Fruit fly (Drosophila melanogaster): Measurements from ENCODE around the gene RpL36A.

The RpL36A gene

dm6 chr2L:8071112-8071976, 28.6 kb upstream of the RpL36A start, which contains the start of gene poe (continued):
- TF ChIP-seq CG15479 (GFP tag; optimal IDR thresholded peaks at IDR 0.05) (no peak), CG9817 (tag; optimal IDR thresholded peaks at IDR 0.05) (no peak), repo (GFP tag; optimal IDR thresholded peaks at IDR 0.05) (no peak), CG7839 (tag; optimal IDR thresholded peaks at IDR 0.05) (no peak), CG4854 (GFP tag; optimal IDR thresholded peaks at IDR 0.05) (no peak), CG12769 (tag; optimal IDR thresholded peaks at IDR 0.05) (no peak), CG4707 (GFP tag; optimal IDR thresholded peaks at IDR 0.05) (peak; percentile 29), ac (GFP tag; optimal IDR thresholded peaks at IDR 0.05) (no peak), CG6654 (GFP tag; optimal IDR thresholded peaks at IDR 0.05) (no peak), bigmax (GFP tag; optimal IDR thresholded peaks at IDR 0.05) (no peak), CG1233 (GFP tag; optimal IDR thresholded peaks at IDR 0.05) (peak; percentile 19), CG17359 (tag; optimal IDR thresholded peaks at IDR 0.05) (peak; percentile 56), CG3838 (GFP tag; optimal IDR thresholded peaks at IDR 0.05) (no peak), CG10431 (GFP tag; optimal IDR thresholded peaks at IDR 0.05) (no peak), sd (tag; optimal IDR thresholded peaks at IDR 0.05) (no peak), hbn (GFP tag; IDR thresholded peaks at IDR 0.05; ENCODE audit: partially characterized antibody) (no peak), CG8281 (tag; optimal IDR thresholded peaks at IDR 0.05) (no peak), unpg (GFP tag; optimal IDR thresholded peaks at IDR 0.05) (no peak), eve (GFP tag; optimal IDR thresholded peaks at IDR 0.05) (no peak), Nf-YB (GFP tag; optimal IDR thresholded peaks at IDR 0.05) (peak; percentile 52), CG12744 (GFP tag; optimal IDR thresholded peaks at IDR 0.05) (no peak), Deaf1 (tag; optimal IDR thresholded peaks at IDR 0.05) (no peak), sr (GFP tag; IDR thresholded peaks at IDR 0.05) (no peak), ham (GFP tag; IDR thresholded peaks at IDR 0.05) (no peak), stwl (tag; optimal IDR thresholded peaks at IDR 0.05) (peak; percentile 65), CG1647 (GFP tag; optimal IDR thresholded peaks at IDR 0.05) (no peak), Hsf (GFP tag; optimal IDR thresholded peaks at IDR 0.05) (no peak), otp (GFP tag; IDR thresholded peaks at IDR 0.05) (no peak), lov (optimal IDR thresholded peaks at IDR 0.05) (no peak), lov (GFP tag; IDR thresholded peaks at IDR 0.05) (no peak), ind (GFP tag; optimal IDR thresholded peaks at IDR 0.05) (no peak), TFAM (GFP tag; optimal IDR thresholded peaks at IDR 0.05) (no peak), p53 (GFP tag; optimal IDR thresholded peaks at IDR 0.05) (no peak), B-H2 (GFP tag; optimal IDR thresholded peaks at IDR 0.05) (no peak), crol (GFP tag; IDR thresholded peaks at IDR 0.05) (no peak), jigr1 (GFP tag; IDR thresholded peaks at IDR 0.05) (no peak), Blimp-1 (GFP tag; optimal IDR thresholded peaks at IDR 0.05) (no peak), Nf-YA (GFP tag; IDR thresholded peaks at IDR 0.05) (no peak), amos (GFP tag; IDR thresholded peaks at IDR 0.05; ENCODE audit: partially characterized antibody) (peak; percentile 23; the same call in 1 of the 2 replicates), CG16815 (GFP tag; optimal IDR thresholded peaks at IDR 0.05) (no peak), CG2889 (GFP tag; IDR thresholded peaks at IDR 0.05) (0 out of 3 replicates have a peak, but pooled peaks have one; percentile 30), sima (GFP tag; optimal IDR thresholded peaks at IDR 0.05) (no peak), nmo (GFP tag; optimal IDR thresholded peaks at IDR 0.05) (peak; percentile 60), Trl (optimal IDR thresholded peaks at IDR 0.05) (no peak), Trl (GFP tag; optimal IDR thresholded peaks at IDR 0.05) (no peak), pita (GFP tag; optimal IDR thresholded peaks at IDR 0.05) (no peak), Gsc (GFP tag; IDR thresholded peaks at IDR 0.05) (no peak), ash1 (GFP tag; optimal IDR thresholded peaks at IDR 0.05) (no peak), CG1529 (GFP tag; optimal IDR thresholded peaks at IDR 0.05) (no peak), CHES-1-like (GFP tag; optimal IDR thresholded peaks at IDR 0.05) (peak; percentile 21)
